Worm (Caenorhabditis elegans) whole organism, young adult: ENCODE measurements around the gene mcm-7.
A peak's percentile ranks its signal among the peaks of the same experiment; 100 is the strongest.

Source experiments
- ama-1 ChIP-seq, 3 experiments: fragments of 150-350 bp in 1 of 3; sonication (generic microtip) in 2 of 3; optimal IDR thresholded peaks; 2 replicates each; lab custom pipeline; 2014 to 2018; ENCODE audit warnings: missing biosample characterization in 2 of 3, missing genetic modification characterization in 2 of 3, missing genetic modification reagents in 2 of 3
- ceh-100 ChIP-seq: fragments of 200-800 bp; sonication (Bioruptor generic); IDR thresholded peaks from 2 replicates; pipeline ENCODE4 v1.3.6; 2022; ENCODE audit warnings: missing genetic modification reagents, missing genetic modification characterization, missing compliant biosample characterization
- lin-35 ChIP-seq, 3 experiments: fragments of 150-350 bp in 2 of 3; sonication (generic microtip) in 1 of 3; optimal IDR thresholded peaks; 2 replicates each; lab custom pipeline; 2014 to 2018; ENCODE audit warnings: missing biosample characterization in 3 of 3, missing genetic modification characterization in 3 of 3, missing genetic modification reagents in 3 of 3
- mcd-1 ChIP-seq: fragments of 200-800 bp; sonication (Bioruptor generic); IDR thresholded peaks from 2 replicates; pipeline ENCODE4 v1.3.6; 2022; ENCODE audit warnings: missing genetic modification reagents, missing genetic modification characterization, missing compliant biosample characterization
- ztf-25 ChIP-seq: fragments of 200-800 bp; sonication (Bioruptor generic); IDR thresholded peaks from 2 replicates; pipeline ENCODE4 v1.3.6; 2022; ENCODE audit warnings: missing genetic modification reagents, missing genetic modification characterization, missing compliant biosample characterization

DNA sequence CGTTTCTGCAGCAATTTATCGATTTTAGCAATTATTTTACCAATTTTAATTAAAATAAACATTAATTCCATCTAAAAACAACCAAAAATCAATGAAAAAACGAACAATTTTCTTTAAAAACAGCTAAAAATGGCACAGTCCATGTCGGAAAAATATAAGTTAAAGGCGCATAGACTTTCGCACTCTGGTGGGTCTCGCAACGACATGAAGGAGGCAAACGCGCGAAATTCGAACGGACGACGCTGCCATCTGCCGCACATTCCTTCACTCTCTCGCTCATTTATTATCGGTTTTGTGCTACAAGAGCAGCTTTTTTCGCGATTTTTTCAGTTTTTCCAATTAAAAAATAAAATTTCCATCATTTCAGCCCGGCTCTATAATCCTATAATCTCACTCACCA lies at the start of gene mcm-7:
- peak; percentile 51; the same call in 1 of the 2 replicates for TF ChIP-seq mcd-1 (GFP tag; lab: Robert Waterston, UW)
- TF ChIP-seq lin-35 (GFP tag; optimal IDR thresholded peaks at IDR 0.05; lab: Kevin White, UChicago): peak; percentile 17 to 84 (median 37)
- no peak for TF ChIP-seq ama-1 (optimal IDR thresholded peaks at IDR 0.05; lab: Kevin White, UChicago)
- no peak for TF ChIP-seq ama-1 (GFP tag; optimal IDR thresholded peaks at IDR 0.05; lab: Kevin White, UChicago)
- no peak for TF ChIP-seq ztf-25 (GFP tag; lab: Robert Waterston, UW)
- TF ChIP-seq ceh-100 (GFP tag; lab: Robert Waterston, UW): no peak
